Worm (Caenorhabditis elegans): Measurements from ENCODE around the gene ddx-35.

DNA sequence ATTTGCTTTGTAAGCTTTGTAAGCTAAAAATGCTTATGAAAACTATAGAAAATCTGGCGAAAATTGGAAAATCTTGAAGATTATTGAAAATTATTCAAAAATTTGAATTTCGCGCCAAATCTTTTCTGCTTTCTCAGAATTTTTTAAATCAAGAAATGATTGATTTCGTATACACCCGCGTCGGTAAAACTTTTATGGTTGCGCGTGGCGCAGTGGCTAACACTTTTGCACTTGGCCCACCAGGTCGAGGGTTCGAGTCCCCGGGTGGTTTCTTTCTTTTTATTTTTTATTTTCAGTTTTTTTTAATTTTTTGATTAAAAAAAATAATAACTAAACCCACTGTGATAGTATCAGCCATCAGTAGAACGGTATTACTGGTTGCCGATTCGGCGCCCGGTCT, 44.7 kb upstream of the ddx-35 start:
- no peak for TF ChIP-seq W03F9.2 (tag; optimal IDR thresholded peaks at IDR 0.05)
- no peak for TF ChIP-seq dao-5 (tag; optimal IDR thresholded peaks at IDR 0.05)
